Fruit fly (Drosophila melanogaster): ENCODE results near the gene Paics.

dm6 chrX:12749891-12750581, 10.4 kb downstream of the Paics start:
- peak; percentile 47; the same call in 2 of the 3 replicates for TF ChIP-seq CG6163 (GFP tag; IDR thresholded peaks at IDR 0.05)
- TF ChIP-seq Ets96B (tag; optimal IDR thresholded peaks at IDR 0.05) = peak; percentile 43
- peak; percentile 49 for TF ChIP-seq CG10669 (GFP tag; optimal IDR thresholded peaks at IDR 0.05)
- no peak for TF ChIP-seq pdm3 (GFP tag; optimal IDR thresholded peaks at IDR 0.05)
- peak; percentile 58 for TF ChIP-seq dsx (GFP tag; optimal IDR thresholded peaks at IDR 0.05; ENCODE audit: poor library complexity, severe bottlenecking)
- TF ChIP-seq CG3919 (GFP tag; optimal IDR thresholded peaks at IDR 0.05) = no peak
- TF ChIP-seq fd59A (GFP tag; optimal IDR thresholded peaks at IDR 0.05) = no peak
- TF ChIP-seq CG11294 (GFP tag; IDR thresholded peaks at IDR 0.05) = no peak
- TF ChIP-seq CG11762 (GFP tag; optimal IDR thresholded peaks at IDR 0.05; ENCODE audit: insufficient read depth) = no peak
- TF ChIP-seq Gug (GFP tag; IDR thresholded peaks at IDR 0.05) = no peak; the same call in 1 of the 2 replicates
- TF ChIP-seq CG7368 (GFP tag; optimal IDR thresholded peaks at IDR 0.05) = no peak
- no peak for TF ChIP-seq svp (GFP tag)

Data from whole organism, prepupa.